Fruit fly (Drosophila melanogaster): ENCODE results near the gene Xrcc2.

- TF ChIP-seq h (optimal IDR thresholded peaks at IDR 0.05) (no peak), Myc (optimal IDR thresholded peaks at IDR 0.05) (no peak)
Measured at dm6 chrX:18537066-18537759, 37.3 kb downstream of the Xrcc2 start.
